Worm (Caenorhabditis elegans) whole organism, young adult: ENCODE data around the gene srz-94.

Experiments
- ama-1 ChIP-seq, 3 experiments: fragments of 150-350 bp in 1 of 3; sonication (generic microtip) in 2 of 3; optimal IDR thresholded peaks; 2 replicates each; lab custom pipeline; 2014 to 2018; ENCODE audit warnings: missing biosample characterization in 2 of 3, missing genetic modification characterization in 2 of 3, missing genetic modification reagents in 2 of 3
- aptf-2 ChIP-seq: fragments of 200-800 bp; sonication (Bioruptor generic); conservative IDR thresholded peaks from 2 replicates; pipeline ENCODE4 v1.3.6; 2022; ENCODE audit warnings: missing genetic modification reagents, missing genetic modification characterization, missing compliant biosample characterization
- attf-6 ChIP-seq: fragments of 200-800 bp; sonication (Bioruptor generic); IDR thresholded peaks from 2 replicates; pipeline ENCODE4 v1.3.6; 2022; ENCODE audit warnings: missing genetic modification reagents, missing genetic modification characterization, missing compliant biosample characterization
- dpl-1 ChIP-seq: fragments of 150-350 bp; optimal IDR thresholded peaks from 2 replicates; lab custom pipeline; 2014; ENCODE audit warnings: missing biosample characterization, missing genetic modification reagents, missing genetic modification characterization
- nfya-1 ChIP-seq: sonication (generic microtip); optimal IDR thresholded peaks from 2 replicates; lab custom pipeline; 2017; ENCODE audit warnings: antibody characterized with exemption, missing compliant biosample characterization, missing genetic modification characterization, borderline replicate concordance; ENCODE audit not compliant: insufficient read depth
- nfya-2 ChIP-seq: fragments of 200-800 bp; sonication (Bioruptor generic); IDR thresholded peaks from 2 replicates; pipeline ENCODE4 v1.3.6; 2022; ENCODE audit warnings: missing genetic modification reagents, missing genetic modification characterization, missing compliant biosample characterization

DNA sequence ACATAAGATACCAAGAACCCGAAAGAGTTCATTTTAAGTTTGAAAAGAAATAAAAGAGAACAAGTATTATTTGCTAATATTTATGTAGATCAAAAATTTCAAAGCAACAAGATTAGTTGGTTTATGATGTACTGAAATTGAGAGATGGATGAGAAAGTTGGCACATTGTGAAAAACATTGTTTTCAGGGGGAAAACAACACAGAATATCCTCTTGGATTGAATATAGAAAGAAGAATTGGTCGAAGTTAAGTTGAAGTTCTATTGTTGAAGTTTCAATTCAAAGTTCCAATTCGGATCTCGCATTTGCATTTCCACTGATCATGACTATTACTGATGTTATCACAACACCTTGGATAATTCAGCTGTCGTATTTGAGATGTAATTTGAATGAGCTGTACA lies 35.1 kb downstream of the srz-94 start:
- TF ChIP-seq aptf-2 (GFP tag; lab: Robert Waterston, UW) = no peak
- TF ChIP-seq ama-1 (optimal IDR thresholded peaks at IDR 0.05; lab: Kevin White, UChicago) = no peak
- no peak for TF ChIP-seq ama-1 (GFP tag; optimal IDR thresholded peaks at IDR 0.05; lab: Kevin White, UChicago)
- no peak for TF ChIP-seq attf-6
- TF ChIP-seq nfya-2 (GFP tag; lab: Robert Waterston, UW) = no peak
- TF ChIP-seq dpl-1 = no peak
- no peak for TF ChIP-seq nfya-1 (tag; lab: Kevin White, UChicago)
